Worm (Caenorhabditis elegans): ENCODE results near the gene atp-4.

The atp-4 gene

ce11 chrV:6436332-6436731, 9.4 kb upstream of the atp-4 start, which contains the start of gene hpo-19:
TSS of gene hpo-19 (plus strand) at chrV:6436645.
- peak; percentile 20 for TF ChIP-seq nhr-21 (tag; optimal IDR thresholded peaks at IDR 0.05)
- TF ChIP-seq Y55F3AM.14 (GFP tag; optimal IDR thresholded peaks at IDR 0.05), result no peak
- no peak for TF ChIP-seq zag-1 (tag; optimal IDR thresholded peaks at IDR 0.05)
- peak; percentile 34 for TF ChIP-seq fos-1 (tag; optimal IDR thresholded peaks at IDR 0.05)

ce11 chrV:6433446-6434178, 6.7 kb upstream of the atp-4 start, which contains the start of the genes gad-1 and erfa-1:
TSS of gene gad-1 (minus strand) at chrV:6433496.
TSS of gene erfa-1 (plus strand) at chrV:6434128.
- peak; percentile 60 for TF ChIP-seq C34F6.9 (tag; optimal IDR thresholded peaks at IDR 0.05)
- TF ChIP-seq nhr-12 (tag; optimal IDR thresholded peaks at IDR 0.05), result no peak
- peak; percentile 26 for TF ChIP-seq sma-3 (GFP tag; optimal IDR thresholded peaks at IDR 0.05)
- TF ChIP-seq nhr-25 (tag; optimal IDR thresholded peaks at IDR 0.05), result peak; percentile 38
- no peak for TF ChIP-seq nhr-10 (tag; optimal IDR thresholded peaks at IDR 0.05)
- TF ChIP-seq aly-2 (tag; optimal IDR thresholded peaks at IDR 0.05), result no peak
- TF ChIP-seq crh-2 (tag; optimal IDR thresholded peaks at IDR 0.05), result peak; percentile 65
- TF ChIP-seq fos-1 (tag; optimal IDR thresholded peaks at IDR 0.05), result no peak
- peak; percentile 24 for TF ChIP-seq lin-13 (GFP tag; optimal IDR thresholded peaks at IDR 0.05)
- no peak for TF ChIP-seq nhr-237 (tag; optimal IDR thresholded peaks at IDR 0.05)
- peak; percentile 84 for TF ChIP-seq unc-55 (GFP tag; optimal IDR thresholded peaks at IDR 0.05)
- no peak for TF ChIP-seq ZK546.5 (tag; optimal IDR thresholded peaks at IDR 0.05)
- peak; percentile 46 for TF ChIP-seq nhr-21 (tag; optimal IDR thresholded peaks at IDR 0.05)
- TF ChIP-seq sma-9 (GFP tag; optimal IDR thresholded peaks at IDR 0.05), result peak; percentile 60
- TF ChIP-seq sma-9 (tag; optimal IDR thresholded peaks at IDR 0.05), result no peak
- TF ChIP-seq F13H6.1 (tag; optimal IDR thresholded peaks at IDR 0.05), result peak; percentile 2
- TF ChIP-seq lsy-2 (tag; optimal IDR thresholded peaks at IDR 0.05), result peak; percentile 24 to 91
- no peak for TF ChIP-seq elt-3 (tag; optimal IDR thresholded peaks at IDR 0.05)
- no peak for TF ChIP-seq dmd-4 (tag; optimal IDR thresholded peaks at IDR 0.05)
- peak; percentile 16 for TF ChIP-seq lin-11 (tag; optimal IDR thresholded peaks at IDR 0.05)
- no peak for TF ChIP-seq ceh-82 (tag; optimal IDR thresholded peaks at IDR 0.05)
- peak; percentile 71 for TF ChIP-seq nhr-129 (tag; optimal IDR thresholded peaks at IDR 0.05)
- TF ChIP-seq lin-39 (tag; optimal IDR thresholded peaks at IDR 0.05), result no peak

- TF ChIP-seq nhr-25 (tag; optimal IDR thresholded peaks at IDR 0.05), result no peak
- no peak for TF ChIP-seq Y55F3AM.14 (GFP tag; optimal IDR thresholded peaks at IDR 0.05)
- TF ChIP-seq gmeb-1 (tag; optimal IDR thresholded peaks at IDR 0.05), result no peak
- TF ChIP-seq C34F6.9 (tag; optimal IDR thresholded peaks at IDR 0.05), result no peak
- TF ChIP-seq dmd-4 (tag; optimal IDR thresholded peaks at IDR 0.05), result no peak
- TF ChIP-seq ZK546.5 (tag; optimal IDR thresholded peaks at IDR 0.05), result no peak
- peak; percentile 18 for TF ChIP-seq nhr-129 (tag; optimal IDR thresholded peaks at IDR 0.05)
- no peak for TF ChIP-seq lin-39 (tag; optimal IDR thresholded peaks at IDR 0.05)
- no peak for TF ChIP-seq unc-55 (GFP tag; optimal IDR thresholded peaks at IDR 0.05)
- TF ChIP-seq unc-62 (GFP tag; optimal IDR thresholded peaks at IDR 0.05), result no peak
- no peak for TF ChIP-seq fos-1 (tag; optimal IDR thresholded peaks at IDR 0.05)
- TF ChIP-seq elt-1 (tag; optimal IDR thresholded peaks at IDR 0.05), result no peak
- no peak for TF ChIP-seq nhr-11 (tag; optimal IDR thresholded peaks at IDR 0.05)
- TF ChIP-seq R02D3.7 (tag; optimal IDR thresholded peaks at IDR 0.05), result no peak
- TF ChIP-seq ceh-82 (tag; optimal IDR thresholded peaks at IDR 0.05), result no peak
- TF ChIP-seq lin-13 (GFP tag; optimal IDR thresholded peaks at IDR 0.05), result no peak
- TF ChIP-seq ztf-4 (tag; optimal IDR thresholded peaks at IDR 0.05), result no peak
- peak; percentile 26 for TF ChIP-seq sma-9 (GFP tag; optimal IDR thresholded peaks at IDR 0.05)
- no peak for TF ChIP-seq sma-9 (tag; optimal IDR thresholded peaks at IDR 0.05)
- no peak for TF ChIP-seq egl-27 (tag; optimal IDR thresholded peaks at IDR 0.05)
- peak; percentile 49 for TF ChIP-seq sma-3 (GFP tag; optimal IDR thresholded peaks at IDR 0.05)
- TF ChIP-seq skn-1 (tag; optimal IDR thresholded peaks at IDR 0.05), result no peak
- no peak for TF ChIP-seq elt-3 (tag; optimal IDR thresholded peaks at IDR 0.05)
- no peak for TF ChIP-seq mbf-1 (tag; optimal IDR thresholded peaks at IDR 0.05)
- TF ChIP-seq zag-1 (tag; optimal IDR thresholded peaks at IDR 0.05), result no peak
- peak; percentile 21 for TF ChIP-seq crh-2 (tag; optimal IDR thresholded peaks at IDR 0.05)
- TF ChIP-seq lin-11 (tag; optimal IDR thresholded peaks at IDR 0.05), result no peak
- no peak for TF ChIP-seq nhr-237 (tag; optimal IDR thresholded peaks at IDR 0.05)
- TF ChIP-seq nhr-6 (tag; optimal IDR thresholded peaks at IDR 0.05), result no peak
- TF ChIP-seq lsy-2 (tag; optimal IDR thresholded peaks at IDR 0.05), result no peak
- peak; percentile 3 for TF ChIP-seq blmp-1 (tag; optimal IDR thresholded peaks at IDR 0.05; ENCODE audit: insufficient read depth)
- no peak for TF ChIP-seq ceh-16 (tag; optimal IDR thresholded peaks at IDR 0.05)
- TF ChIP-seq nhr-77 (tag; optimal IDR thresholded peaks at IDR 0.05), result no peak
Measured at ce11 chrV:6430526-6431371, 3.8 kb upstream of the atp-4 start.

All from whole organism, L2 larva.